Worm (Caenorhabditis elegans): Measurements from ENCODE around the gene srw-69.
"Not testable (repeated sequence)": the region's sequence is repeated elsewhere in the genome, so short reads cannot be mapped to it uniquely, and the experiment has no call there.

DNA sequence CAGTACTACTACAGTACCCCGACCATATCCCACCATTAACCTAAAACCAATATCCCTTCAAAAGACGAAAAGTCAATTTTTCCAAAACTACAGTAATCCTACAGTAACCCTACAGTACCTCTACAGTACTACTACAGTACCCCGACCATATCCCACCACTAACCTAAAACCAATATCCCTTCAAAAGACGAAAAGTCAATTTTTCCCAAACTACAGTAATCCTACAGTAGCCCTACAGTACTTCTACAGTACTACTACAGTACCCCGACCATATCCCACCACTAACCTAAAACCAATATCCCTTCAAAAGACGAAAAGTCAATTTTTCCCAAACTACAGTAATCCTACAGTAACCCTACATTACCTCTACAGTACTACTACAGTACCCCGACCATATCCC lies 14.7 kb upstream of the srw-69 start:
- TF ChIP-seq lin-39 (tag; optimal IDR thresholded peaks at IDR 0.05); ztf-11 (tag; optimal IDR thresholded peaks at IDR 0.05); mep-1 (tag; optimal IDR thresholded peaks at IDR 0.05); snpc-4 (tag; optimal IDR thresholded peaks at IDR 0.05); Y105C5A.15 (GFP tag; IDR thresholded peaks at IDR 0.05); nhr-28 (tag; optimal IDR thresholded peaks at IDR 0.05); mdl-1 (tag; optimal IDR thresholded peaks at IDR 0.05); zag-1 (tag; optimal IDR thresholded peaks at IDR 0.05); lsy-2 (tag; optimal IDR thresholded peaks at IDR 0.05); dmd-8 (GFP tag; IDR thresholded peaks at IDR 0.05); ceh-82 (tag; optimal IDR thresholded peaks at IDR 0.05): not testable (repeated sequence)
